Fruit fly (Drosophila melanogaster) whole organism, embryonic: ENCODE measurements around the gene Ts.

Experiments
- Adf1 ChIP-seq: fragments of 200-800 bp; sonication (Bioruptor generic); IDR thresholded peaks from 2 replicates; pipeline ENCODE4 v1.3.6; 2022; ENCODE audit warnings: missing biosample characterization, missing genetic modification characterization
- CG10209 ChIP-seq: fragments of 200-800 bp; sonication (Bioruptor generic); optimal IDR thresholded peaks from 3 replicates; lab custom pipeline; 2017; ENCODE audit warnings: missing biosample characterization, mild to moderate bottlenecking, missing genetic modification characterization, missing genetic modification reagents
- CG10366 ChIP-seq: fragments of 200-800 bp; sonication (Bioruptor generic); IDR thresholded peaks from 2 replicates; pipeline ENCODE4 v1.3.6; 2022; ENCODE audit warnings: missing biosample characterization, missing genetic modification characterization
- CG10959 ChIP-seq: fragments of 200-800 bp; sonication (Bioruptor generic); IDR thresholded peaks from 2 replicates; pipeline ENCODE4 v1.3.6; 2022; ENCODE audit warnings: missing biosample characterization, missing genetic modification characterization
- CG11695 ChIP-seq: fragments of 200-800 bp; sonication (Bioruptor generic); IDR thresholded peaks from 3 replicates; pipeline ENCODE4 v1.3.6; 2022; ENCODE audit warnings: missing biosample characterization, missing genetic modification characterization
- CG12219 ChIP-seq: fragments of 200-800 bp; sonication (Bioruptor generic); optimal IDR thresholded peaks from 3 replicates; lab custom pipeline; 2018; ENCODE audit warnings: missing biosample characterization, mild to moderate bottlenecking, missing genetic modification characterization
- CG12236 ChIP-seq: fragments of 200-800 bp; sonication (Bioruptor generic); optimal IDR thresholded peaks from 2 replicates; lab custom pipeline; 2016; ENCODE audit warnings: missing biosample characterization, missing genetic modification characterization
- CG12769 ChIP-seq: fragments of 200-800 bp; sonication (Bioruptor generic); optimal IDR thresholded peaks from 2 replicates; lab custom pipeline; 2019; ENCODE audit warnings: missing biosample characterization, mild to moderate bottlenecking, missing genetic modification characterization, moderate library complexity
- CG13424 ChIP-seq: fragments of 200-800 bp; sonication (Bioruptor generic); optimal IDR thresholded peaks from 2 replicates; lab custom pipeline; 2019; ENCODE audit warnings: missing biosample characterization, mild to moderate bottlenecking, missing genetic modification characterization, moderate library complexity
- CG14667 ChIP-seq: fragments of 200-800 bp; sonication (Bioruptor generic); IDR thresholded peaks from 2 replicates; pipeline ENCODE4 v1.3.6; 2022; ENCODE audit warnings: missing biosample characterization, missing genetic modification characterization
- CG1529 ChIP-seq: fragments of 200-800 bp; sonication (Bioruptor generic); optimal IDR thresholded peaks from 3 replicates; lab custom pipeline; 2018; ENCODE audit warnings: missing biosample characterization, missing genetic modification characterization
- CG15601 ChIP-seq: fragments of 200-800 bp; sonication (Bioruptor generic); optimal IDR thresholded peaks from 3 replicates; lab custom pipeline; 2019; ENCODE audit warnings: missing biosample characterization, mild to moderate bottlenecking, missing genetic modification characterization, moderate library complexity
- CG18764 ChIP-seq: fragments of 200-800 bp; sonication (Bioruptor generic); optimal IDR thresholded peaks from 3 replicates; lab custom pipeline; 2016; ENCODE audit warnings: missing biosample characterization, missing genetic modification characterization
- CG2712 ChIP-seq: fragments of 200-800 bp; optimal IDR thresholded peaks from 3 replicates; lab custom pipeline; 2019; ENCODE audit warnings: missing biosample characterization, mild to moderate bottlenecking, missing genetic modification characterization, moderate library complexity
- CG2875 ChIP-seq: fragments of 200-800 bp; sonication (Bioruptor generic); optimal IDR thresholded peaks from 2 replicates; lab custom pipeline; 2017; ENCODE audit warnings: missing biosample characterization, mild to moderate bottlenecking, missing genetic modification characterization, missing genetic modification reagents
- CG31224 ChIP-seq: fragments of 200-800 bp; sonication (Bioruptor generic); IDR thresholded peaks from 2 replicates; pipeline ENCODE4 v1.3.6; 2022; ENCODE audit warnings: missing biosample characterization, missing genetic modification characterization
- CG4360 ChIP-seq: fragments of 200-800 bp; sonication (Bioruptor generic); IDR thresholded peaks from 2 replicates; pipeline ENCODE4 v1.3.6; 2022; ENCODE audit warnings: missing biosample characterization, missing genetic modification characterization
- CG5180 ChIP-seq: fragments of 200-800 bp; sonication (Bioruptor generic); optimal IDR thresholded peaks from 3 replicates; lab custom pipeline; 2017; ENCODE audit warnings: missing biosample characterization, missing genetic modification characterization, mild to moderate bottlenecking, moderate library complexity, missing genetic modification reagents
- CG5953 ChIP-seq: fragments of 200-800 bp; sonication (Bioruptor generic); IDR thresholded peaks from 2 replicates; pipeline ENCODE4 v1.3.6; 2022; ENCODE audit warnings: missing biosample characterization, missing genetic modification characterization
- CG6254 ChIP-seq: fragments of 200-800 bp; sonication (Bioruptor generic); optimal IDR thresholded peaks from 3 replicates; lab custom pipeline; 2017; ENCODE audit warnings: mild to moderate bottlenecking, missing biosample characterization, missing genetic modification reagents, missing genetic modification characterization
- CG8359 ChIP-seq: fragments of 200-800 bp; sonication (Bioruptor generic); optimal IDR thresholded peaks from 2 replicates; lab custom pipeline; 2017; ENCODE audit warnings: missing biosample characterization, mild to moderate bottlenecking, missing genetic modification characterization, borderline replicate concordance
- CG8388 ChIP-seq: fragments of 200-800 bp; sonication (Bioruptor generic); optimal IDR thresholded peaks from 2 replicates; lab custom pipeline; 2019; ENCODE audit warnings: missing biosample characterization, mild to moderate bottlenecking, missing genetic modification characterization, moderate library complexity
- CG8944 ChIP-seq: fragments of 200-800 bp; sonication (Bioruptor generic); optimal IDR thresholded peaks from 3 replicates; lab custom pipeline; 2016; ENCODE audit warnings: missing biosample characterization, missing genetic modification characterization
- CoRest ChIP-seq: fragments of 200-800 bp; sonication (Bioruptor generic); optimal IDR thresholded peaks from 3 replicates; lab custom pipeline; 2018; ENCODE audit warnings: missing biosample characterization, mild to moderate bottlenecking, missing genetic modification characterization, moderate library complexity
- Eip74EF ChIP-seq, 2 experiments: fragments of 200-800 bp in 1 of 2; fragments of >200 bp in 1 of 2; sonication (Bioruptor generic) in 1 of 2; optimal IDR thresholded peaks; 2 replicates each; lab custom pipeline; 2017 to 2019; ENCODE audit warnings: missing biosample characterization in 2 of 2, missing genetic modification characterization in 2 of 2, mild to moderate bottlenecking in 1 of 2, moderate library complexity in 1 of 2
- Ets97D ChIP-seq: fragments of 200-800 bp; sonication (Bioruptor generic); optimal IDR thresholded peaks from 3 replicates; lab custom pipeline; 2016; ENCODE audit warnings: missing biosample characterization, missing genetic modification characterization
- GATAe ChIP-seq: fragments of 200-800 bp; sonication (Bioruptor generic); conservative IDR thresholded peaks from 2 replicates; pipeline ENCODE4 v1.3.6; 2022; ENCODE audit warnings: missing biosample characterization, missing genetic modification characterization
- HmgZ ChIP-seq: fragments of 200-800 bp; sonication (Bioruptor generic); optimal IDR thresholded peaks from 2 replicates; lab custom pipeline; 2018; ENCODE audit warnings: missing biosample characterization, mild to moderate bottlenecking, missing genetic modification characterization
- Jarid2 ChIP-seq: fragments of 200-800 bp; sonication (Bioruptor generic); optimal IDR thresholded peaks from 3 replicates; lab custom pipeline; 2017; ENCODE audit warnings: mild to moderate bottlenecking, missing biosample characterization, missing genetic modification reagents, missing genetic modification characterization
- Kr ChIP-seq: fragments of 200-800 bp; sonication (Bioruptor generic); optimal IDR thresholded peaks from 2 replicates; lab custom pipeline; 2017; ENCODE audit warnings: missing biosample characterization, mild to moderate bottlenecking, missing genetic modification characterization
- Meics ChIP-seq: fragments of 200-800 bp; sonication (Bioruptor generic); optimal IDR thresholded peaks from 2 replicates; lab custom pipeline; 2017; ENCODE audit warnings: missing biosample characterization, mild to moderate bottlenecking, missing genetic modification characterization
- Nf-YA ChIP-seq: fragments of 200-800 bp; sonication (Bioruptor generic); IDR thresholded peaks from 2 replicates; pipeline ENCODE4 v1.3.6; 2022; ENCODE audit warnings: missing biosample characterization, missing genetic modification characterization
- NfI ChIP-seq: fragments of 200-800 bp; sonication (Bioruptor generic); optimal IDR thresholded peaks from 3 replicates; lab custom pipeline; 2018; ENCODE audit warnings: missing biosample characterization, mild to moderate bottlenecking, missing genetic modification characterization, moderate library complexity
- Ssrp ChIP-seq: fragments of 200-800 bp; sonication (Bioruptor generic); optimal IDR thresholded peaks from 2 replicates; lab custom pipeline; 2018; ENCODE audit warnings: missing biosample characterization, mild to moderate bottlenecking, missing genetic modification characterization, moderate library complexity
- Vsx1 ChIP-seq: fragments of 200-800 bp; sonication (Bioruptor generic); optimal IDR thresholded peaks from 2 replicates; lab custom pipeline; 2017; ENCODE audit warnings: missing biosample characterization, mild to moderate bottlenecking, missing genetic modification characterization, missing genetic modification reagents
- ara ChIP-seq: fragments of 200-800 bp; sonication (Bioruptor generic); IDR thresholded peaks from 2 replicates; pipeline ENCODE4 v1.3.6; 2022; ENCODE audit warnings: missing biosample characterization, missing genetic modification characterization
- ash1 ChIP-seq: fragments of 200-800 bp; sonication (Bioruptor generic); optimal IDR thresholded peaks from 2 replicates; lab custom pipeline; 2018; ENCODE audit warnings: missing biosample characterization, mild to moderate bottlenecking, missing genetic modification characterization
- az2 ChIP-seq: fragments of 200-800 bp; sonication (Bioruptor generic); optimal IDR thresholded peaks from 3 replicates; lab custom pipeline; 2016; ENCODE audit warnings: missing biosample characterization, missing genetic modification characterization
- chinmo ChIP-seq: fragments of 200-800 bp; sonication (Bioruptor generic); IDR thresholded peaks from 4 replicates; pipeline ENCODE4 v1.3.6; 2022; ENCODE audit warnings: missing biosample characterization, missing genetic modification characterization; ENCODE audit not compliant: partially characterized antibody
- dati ChIP-seq: fragments of 200-800 bp; sonication (Bioruptor generic); IDR thresholded peaks from 2 replicates; pipeline ENCODE4 v1.3.6; 2022; ENCODE audit warnings: missing biosample characterization, missing genetic modification characterization
- emc ChIP-seq: fragments of 200-800 bp; sonication (Bioruptor generic); optimal IDR thresholded peaks from 2 replicates; lab custom pipeline; 2016; ENCODE audit warnings: missing biosample characterization, missing genetic modification characterization
- fd96Cb ChIP-seq: fragments of 200-800 bp; sonication (Bioruptor generic); optimal IDR thresholded peaks from 2 replicates; lab custom pipeline; 2018; ENCODE audit warnings: missing biosample characterization, mild to moderate bottlenecking, missing genetic modification characterization, moderate library complexity
- lmd ChIP-seq: fragments of 200-800 bp; sonication (Bioruptor generic); IDR thresholded peaks from 2 replicates; pipeline ENCODE4 v1.3.6; 2022; ENCODE audit warnings: missing biosample characterization, missing genetic modification characterization
- otp ChIP-seq: fragments of 200-800 bp; sonication (Bioruptor generic); IDR thresholded peaks from 3 replicates; pipeline ENCODE4, ENCODE4 v1.3.6; 2022; ENCODE audit warnings: missing biosample characterization, missing genetic modification characterization
- sqz ChIP-seq: fragments of 200-800 bp; sonication (Bioruptor generic); optimal IDR thresholded peaks from 3 replicates; lab custom pipeline; 2018; ENCODE audit warnings: missing biosample characterization, mild to moderate bottlenecking, missing genetic modification characterization
- sr ChIP-seq: fragments of 200-800 bp; sonication (Bioruptor generic); IDR thresholded peaks from 3 replicates; pipeline ENCODE4 v1.3.6; 2022; ENCODE audit warnings: missing biosample characterization, missing genetic modification characterization
- tap ChIP-seq: fragments of 200-800 bp; optimal IDR thresholded peaks from 3 replicates; lab custom pipeline; 2019; ENCODE audit warnings: missing biosample characterization, mild to moderate bottlenecking, missing genetic modification characterization, moderate library complexity
- trem ChIP-seq: fragments of 200-800 bp; optimal IDR thresholded peaks from 3 replicates; lab custom pipeline; 2019; ENCODE audit warnings: missing biosample characterization, mild to moderate bottlenecking, missing genetic modification characterization, moderate library complexity
- tx ChIP-seq: fragments of 200-800 bp; sonication (Bioruptor generic); optimal IDR thresholded peaks from 2 replicates; lab custom pipeline; 2016; ENCODE audit warnings: missing biosample characterization, missing genetic modification characterization
- vvl ChIP-seq: fragments of 200-800 bp; sonication (Bioruptor generic); IDR thresholded peaks from 2 replicates; pipeline ENCODE4 v1.3.6; 2022; ENCODE audit warnings: missing biosample characterization, missing genetic modification characterization

The Ts gene

dm6 chr2L:3003399-3003798 lies 34.0 kb upstream of the Ts start (continued):
- TF ChIP-seq lmd (GFP tag; lab: Robert Waterston, UW): peak; percentile 54
- TF ChIP-seq ash1 (GFP tag; lab: Kevin White, UChicago): no peak
- TF ChIP-seq chinmo: no peak
- TF ChIP-seq CG10959: no peak
- no peak for TF ChIP-seq CG4360 (GFP tag; lab: Robert Waterston, UW)
- TF ChIP-seq CG6254 (GFP tag; lab: Kevin White, UChicago): peak; percentile 43
- no peak for TF ChIP-seq GATAe (GFP tag; lab: Robert Waterston, UW)
- TF ChIP-seq Eip74EF (GFP tag; optimal IDR thresholded peaks at IDR 0.05; lab: Kevin White, UChicago): peak in 1 of 2 experiments; percentile 74
- peak; percentile 26 for TF ChIP-seq NfI (GFP tag; lab: Kevin White, UChicago)
- TF ChIP-seq sr (GFP tag; lab: Robert Waterston, UW): no peak
- TF ChIP-seq Kr (GFP tag; lab: Kevin White, UChicago): no peak
- no peak for TF ChIP-seq CG14667 (GFP tag; lab: Robert Waterston, UW)
- peak; percentile 58; the same call in 1 of the 3 replicates for TF ChIP-seq otp (GFP tag; lab: Robert Waterston, UW)
- TF ChIP-seq CG15601 (tag; lab: Kevin White, UChicago): peak; percentile 64
- TF ChIP-seq CG11695 (GFP tag; lab: Robert Waterston, UW): 0 out of 3 replicates have a peak, but pooled peaks have one; percentile 26
- TF ChIP-seq CG2875: peak; percentile 70
- TF ChIP-seq ara (GFP tag; lab: Robert Waterston, UW): peak; percentile 46; the same call in 1 of the 2 replicates
- no peak for TF ChIP-seq tap
- no peak for TF ChIP-seq Vsx1 (GFP tag; lab: Kevin White, UChicago)
- TF ChIP-seq CG8359: no peak
- TF ChIP-seq CG10366 (GFP tag; lab: Robert Waterston, UW): peak; percentile 40; the same call in 1 of the 2 replicates
- peak; percentile 15 for TF ChIP-seq trem (tag; lab: Kevin White, UChicago)
- no peak for TF ChIP-seq Ets97D (GFP tag; lab: Kevin White, UChicago)
- TF ChIP-seq CG13424 (tag; lab: Kevin White, UChicago): peak; percentile 64
- TF ChIP-seq CG8388: peak; percentile 71
- TF ChIP-seq dati (GFP tag; lab: Robert Waterston, UW): no peak
- peak; percentile 50 for TF ChIP-seq Ssrp (tag; lab: Kevin White, UChicago)
- no peak for TF ChIP-seq CG31224
- no peak for TF ChIP-seq HmgZ
- no peak for TF ChIP-seq CG12236 (GFP tag; lab: Kevin White, UChicago)
- peak; percentile 69 for TF ChIP-seq CG1529 (GFP tag; lab: Kevin White, UChicago)
- peak; percentile 61 for TF ChIP-seq sqz (GFP tag; lab: Kevin White, UChicago)
- TF ChIP-seq Jarid2 (GFP tag; lab: Kevin White, UChicago): no peak
- TF ChIP-seq CG12769: peak; percentile 30
- no peak for TF ChIP-seq tx
- peak; percentile 69 for TF ChIP-seq vvl (GFP tag; lab: Robert Waterston, UW)
- peak; percentile 50; the same call in 1 of the 2 replicates for TF ChIP-seq Nf-YA (GFP tag; lab: Robert Waterston, UW)
- no peak for TF ChIP-seq Adf1 (GFP tag; lab: Robert Waterston, UW)
- TF ChIP-seq CG18764: no peak
- TF ChIP-seq CG5953 (GFP tag; lab: Robert Waterston, UW): peak; percentile 62
- peak; percentile 65 for TF ChIP-seq CG2712 (tag; lab: Kevin White, UChicago)
- TF ChIP-seq az2 (GFP tag; lab: Kevin White, UChicago): peak; percentile 17
- peak; percentile 54 for TF ChIP-seq CoRest (tag; lab: Kevin White, UChicago)
- TF ChIP-seq CG8944 (GFP tag; lab: Kevin White, UChicago): no peak
- TF ChIP-seq CG10209 (GFP tag; lab: Kevin White, UChicago): peak; percentile 40
- no peak for TF ChIP-seq emc
- peak; percentile 6 for TF ChIP-seq Meics (GFP tag; lab: Kevin White, UChicago)
- peak; percentile 65 for TF ChIP-seq fd96Cb
- peak; percentile 47 for TF ChIP-seq CG5180 (GFP tag; lab: Kevin White, UChicago)
- peak; percentile 62 for TF ChIP-seq CG12219 (GFP tag; lab: Kevin White, UChicago)
